Worm (Caenorhabditis elegans) whole organism, late embryonic: ENCODE data around the gene rab-6.1.

Experiments
- C08G9.2 ChIP-seq: sonication (generic microtip); optimal IDR thresholded peaks from 2 replicates; lab custom pipeline; 2016; ENCODE audit warnings: mild to moderate bottlenecking, missing genetic modification characterization, moderate library complexity, missing compliant biosample characterization
- F13H6.1 ChIP-seq: sonication (generic microtip); optimal IDR thresholded peaks from 2 replicates; lab custom pipeline; 2016; ENCODE audit warnings: missing genetic modification characterization, missing compliant biosample characterization
- K02D7.2 ChIP-seq: sonication (generic microtip); optimal IDR thresholded peaks from 2 replicates; lab custom pipeline; 2017; ENCODE audit warnings: mild to moderate bottlenecking, missing genetic modification characterization, missing compliant biosample characterization
- ama-1 ChIP-seq: fragments of 150-350 bp; optimal IDR thresholded peaks from 2 replicates; lab custom pipeline; 2014
- dmd-4 ChIP-seq: sonication (generic microtip); optimal IDR thresholded peaks from 2 replicates; lab custom pipeline; 2016; ENCODE audit warnings: borderline replicate concordance, missing genetic modification characterization, missing compliant biosample characterization
- elt-2 ChIP-seq: sonication (generic microtip); optimal IDR thresholded peaks from 2 replicates; lab custom pipeline; 2016; ENCODE audit warnings: missing genetic modification reagents, missing genetic modification characterization, missing compliant biosample characterization
- fkh-10 ChIP-seq: fragments of 150-350 bp; optimal IDR thresholded peaks from 2 replicates; lab custom pipeline; 2014; ENCODE audit warnings: missing biosample characterization, missing genetic modification reagents, missing genetic modification characterization
- hlh-6 ChIP-seq: sonication (generic microtip); optimal IDR thresholded peaks from 2 replicates; lab custom pipeline; 2016; ENCODE audit warnings: missing genotype, missing genetic modification characterization, missing compliant biosample characterization
- lin-11 ChIP-seq: fragments of 200-800 bp; sonication (Bioruptor generic); optimal IDR thresholded peaks from 2 replicates; lab custom pipeline; 2018; ENCODE audit warnings: mild to moderate bottlenecking, missing genetic modification characterization, missing compliant biosample characterization
- pag-3 ChIP-seq: sonication (generic microtip); optimal IDR thresholded peaks from 2 replicates; lab custom pipeline; 2016; ENCODE audit warnings: missing compliant biosample characterization, missing genetic modification characterization, borderline replicate concordance
- pha-4 ChIP-seq: fragments of 150-350 bp; optimal IDR thresholded peaks from 2 replicates; lab custom pipeline; 2018; ENCODE audit warnings: missing biosample characterization, missing genetic modification reagents, missing genetic modification characterization
- ref-2 ChIP-seq: sonication (generic microtip); optimal IDR thresholded peaks from 2 replicates; lab custom pipeline; 2016; ENCODE audit warnings: missing genetic modification characterization, missing compliant biosample characterization
- rnt-1 ChIP-seq: sonication (generic microtip); optimal IDR thresholded peaks from 2 replicates; lab custom pipeline; 2016; ENCODE audit warnings: missing genetic modification characterization, missing compliant biosample characterization

DNA sequence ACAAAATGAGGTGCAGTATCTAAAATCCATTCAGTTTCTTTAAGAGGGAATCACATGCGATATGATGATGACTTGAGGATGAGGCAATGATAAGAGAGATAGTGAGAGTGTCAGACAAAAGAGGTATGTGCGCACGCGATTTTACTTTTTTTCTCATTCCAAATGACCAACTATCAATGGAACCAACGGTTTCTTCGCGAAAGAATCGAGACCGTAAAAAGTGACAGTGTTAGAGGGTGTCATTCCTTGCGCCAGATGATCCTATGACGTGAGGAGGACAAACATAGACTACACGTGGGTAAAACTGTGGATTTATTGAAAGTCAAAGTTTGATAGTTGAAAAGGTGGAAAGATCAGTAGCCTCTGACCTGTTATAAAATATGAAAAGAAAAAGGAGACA is 21.9 kb downstream of the rab-6.1 start:
- TF ChIP-seq ref-2 (no peak), lin-11 (tag; lab: Kevin White, UChicago) (no peak), rnt-1 (no peak), K02D7.2 (tag; lab: Kevin White, UChicago) (no peak), C08G9.2 (no peak), F13H6.1 (tag; lab: Kevin White, UChicago) (no peak), pag-3 (tag; lab: Kevin White, UChicago) (no peak), dmd-4 (tag; lab: Kevin White, UChicago) (no peak), fkh-10 (no peak), pha-4 (tag; lab: Kevin White, UChicago) (no peak), ama-1 (lab: Kevin White, UChicago) (no peak), elt-2 (tag; lab: Kevin White, UChicago) (no peak), hlh-6 (no peak)
